Comparison of ENCODE assay signal across 2 worm cellular contexts in the genomic region with DNA sequence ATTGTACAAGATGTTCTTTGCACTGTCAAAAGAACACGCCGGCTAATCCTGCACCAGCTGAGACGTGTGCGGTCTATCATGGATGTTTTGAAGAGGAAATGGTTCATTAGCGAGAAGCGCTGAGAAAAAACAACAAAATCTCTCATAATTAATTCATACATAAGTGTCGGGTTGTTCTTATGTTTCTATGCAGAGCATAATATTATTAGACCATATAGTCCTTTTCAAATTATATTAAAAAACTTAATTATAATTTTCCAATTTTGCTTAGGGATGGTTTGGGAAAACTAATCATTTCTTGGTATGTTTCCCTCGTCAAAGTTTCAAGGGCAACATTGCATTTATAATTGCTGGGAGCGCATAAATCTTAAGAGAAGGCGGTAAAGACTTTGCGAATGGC.
A peak's percentile ranks its signal among the peaks of the same experiment; 100 is the strongest.
TF ChIP-seq lines count a peak whose summit lies in the region.

No protein-coding gene starts in this region.

TF ChIP-seq in whole organism, late embryonic, 69 proteins besides CTCF, POLR2A, EP300 and RAD21:
- TF ChIP-seq unc-42 (tag; optimal IDR thresholded peaks at IDR 0.05; lab: Kevin White, UChicago) (peak; percentile 43), fax-1 (tag; optimal IDR thresholded peaks at IDR 0.05; lab: Kevin White, UChicago) (no peak), hlh-13 (GFP tag; optimal IDR thresholded peaks at IDR 0.05; lab: Kevin White, UChicago) (no peak), F13H6.1 (tag; optimal IDR thresholded peaks at IDR 0.05; lab: Kevin White, UChicago) (no peak)

TF ChIP-seq in whole organism, mixed stage, embryonic, 35 proteins besides CTCF, POLR2A, EP300 and RAD21:
- peak; percentile 6 for TF ChIP-seq nhr-2 (tag; optimal IDR thresholded peaks at IDR 0.05; lab: Kevin White, UChicago)
- no peak for TF ChIP-seq M03D4.4 (tag; optimal IDR thresholded peaks at IDR 0.05; lab: Kevin White, UChicago)
- peak; percentile 92 for TF ChIP-seq ces-1 (GFP tag; optimal IDR thresholded peaks at IDR 0.05; lab: Kevin White, UChicago)
